Fruit fly (Drosophila melanogaster): Measurements from ENCODE around the gene CG8097.

- TF ChIP-seq psq (optimal IDR thresholded peaks at IDR 0.05): no peak
- TF ChIP-seq usp (GFP tag; optimal IDR thresholded peaks at IDR 0.05): no peak
- TF ChIP-seq CG8478 (optimal IDR thresholded peaks at IDR 0.05): no peak
These were observed 14.0 kb upstream of the CG8097 start, which contains the start of gene CG7860 for dm6 chrX:15568983-15569370.
